Worm (Caenorhabditis elegans): Measurements from ENCODE around the gene knl-3.

The knl-3 gene

ce11 chrV:1908542-1908941, 39.5 kb downstream of the knl-3 start, which contains the start of gene srp-3:
srp-3 (plus strand) TSS chrV:1908842.
- TF ChIP-seq eor-1 (tag; optimal IDR thresholded peaks at IDR 0.05) (no peak), lin-15B (tag; optimal IDR thresholded peaks at IDR 0.05) (no peak), mdl-1 (tag; optimal IDR thresholded peaks at IDR 0.05) (no peak), elt-2 (tag; optimal IDR thresholded peaks at IDR 0.05) (no peak), aly-2 (tag; optimal IDR thresholded peaks at IDR 0.05) (no peak), R02D3.7 (tag; optimal IDR thresholded peaks at IDR 0.05) (no peak), tbx-2 (tag; optimal IDR thresholded peaks at IDR 0.05) (no peak), sea-2 (GFP tag; optimal IDR thresholded peaks at IDR 0.05) (no peak), egl-27 (tag; optimal IDR thresholded peaks at IDR 0.05) (no peak), pha-4 (tag; optimal IDR thresholded peaks at IDR 0.05) (no peak), elt-3 (tag; optimal IDR thresholded peaks at IDR 0.05) (no peak), nhr-23 (tag; optimal IDR thresholded peaks at IDR 0.05) (no peak), daf-12 (tag; optimal IDR thresholded peaks at IDR 0.05) (no peak)

ce11 chrV:1911102-1911501, 42.1 kb downstream of the knl-3 start, which contains the start of gene Y32G9A.3:
Y32G9A.3 (plus strand) TSS chrV:1911402.
- TF ChIP-seq mml-1 (tag; optimal IDR thresholded peaks at IDR 0.05), result no peak

- TF ChIP-seq pha-4 (tag; optimal IDR thresholded peaks at IDR 0.05) (peak; percentile 24), lin-39 (tag; optimal IDR thresholded peaks at IDR 0.05) (peak; percentile 11), nhr-23 (tag; optimal IDR thresholded peaks at IDR 0.05) (peak; percentile 11), nhr-25 (tag; optimal IDR thresholded peaks at IDR 0.05) (peak; percentile 27), lin-15B (tag; optimal IDR thresholded peaks at IDR 0.05) (peak; percentile 69), elt-3 (tag; optimal IDR thresholded peaks at IDR 0.05) (no peak), nfya-1 (tag; optimal IDR thresholded peaks at IDR 0.05; ENCODE audit: insufficient read depth) (peak; percentile 68), elt-1 (tag; optimal IDR thresholded peaks at IDR 0.05) (no peak), hmg-11 (tag; optimal IDR thresholded peaks at IDR 0.05) (peak; percentile 44), pqm-1 (tag; optimal IDR thresholded peaks at IDR 0.05) (peak; percentile 5)
These were observed 49.1 kb downstream of the knl-3 start, which contains the start of gene Y32G9A.2 for ce11 chrV:1918030-1918559. Y32G9A.2 (plus strand) TSS chrV:1918509.

- no peak for TF ChIP-seq ceh-16 (tag; optimal IDR thresholded peaks at IDR 0.05)
- TF ChIP-seq nhr-67 (tag; optimal IDR thresholded peaks at IDR 0.05), result no peak
- TF ChIP-seq jun-1 (tag; optimal IDR thresholded peaks at IDR 0.05), result no peak
- no peak for TF ChIP-seq tbx-2 (tag; optimal IDR thresholded peaks at IDR 0.05)
- no peak for TF ChIP-seq lin-39 (tag; optimal IDR thresholded peaks at IDR 0.05)
- no peak for TF ChIP-seq ZK546.5 (tag; optimal IDR thresholded peaks at IDR 0.05)
- no peak for TF ChIP-seq R02D3.7 (tag; optimal IDR thresholded peaks at IDR 0.05)
- no peak for TF ChIP-seq lsy-12 (tag; optimal IDR thresholded peaks at IDR 0.05)
- no peak for TF ChIP-seq mml-1 (tag; optimal IDR thresholded peaks at IDR 0.05)
- no peak for TF ChIP-seq ama-1 (optimal IDR thresholded peaks at IDR 0.05)
- TF ChIP-seq lin-15B (tag; optimal IDR thresholded peaks at IDR 0.05), result no peak
- no peak for TF ChIP-seq fkh-10 (GFP tag; optimal IDR thresholded peaks at IDR 0.05)
- no peak for TF ChIP-seq ceh-9 (tag; optimal IDR thresholded peaks at IDR 0.05)
- no peak for TF ChIP-seq elt-3 (tag; optimal IDR thresholded peaks at IDR 0.05)
- TF ChIP-seq nhr-12 (tag; optimal IDR thresholded peaks at IDR 0.05), result no peak
These were observed 51.1 kb downstream of the knl-3 start, which contains the start of gene Y32G9A.12 for ce11 chrV:1920105-1920504. Y32G9A.12 (minus strand) TSS chrV:1920205.

Data from whole organism, L3 larva.